Fruit fly (Drosophila melanogaster) whole organism, embryonic: ENCODE data around the gene pygo.

Source experiments
- B-H1 ChIP-seq: fragments of 200-800 bp; sonication (Bioruptor generic); IDR thresholded peaks from 3 replicates; pipeline ENCODE4 v1.3.6; 2022; ENCODE audit warnings: missing biosample characterization, missing genetic modification characterization
- CG12071 ChIP-seq: fragments of 200-800 bp; sonication (Bioruptor generic); optimal IDR thresholded peaks from 3 replicates; lab custom pipeline; 2018; ENCODE audit warnings: missing biosample characterization, mild to moderate bottlenecking, missing genetic modification characterization
- CG12299 ChIP-seq: fragments of 200-800 bp; sonication (Bioruptor generic); optimal IDR thresholded peaks from 2 replicates; lab custom pipeline; 2018; ENCODE audit warnings: missing biosample characterization, mild to moderate bottlenecking, missing genetic modification characterization
- CG13123 ChIP-seq: fragments of 200-800 bp; sonication (Bioruptor generic); optimal IDR thresholded peaks from 2 replicates; lab custom pipeline; 2016; ENCODE audit warnings: missing biosample characterization, missing genetic modification characterization
- CG13287 ChIP-seq: fragments of 200-800 bp; sonication (Bioruptor generic); IDR thresholded peaks from 2 replicates; pipeline ENCODE4 v1.3.6; 2022; ENCODE audit warnings: missing biosample characterization, missing genetic modification characterization; ENCODE audit not compliant: partially characterized antibody
- CG14965 ChIP-seq: fragments of 200-800 bp; sonication (Bioruptor generic); optimal IDR thresholded peaks from 2 replicates; lab custom pipeline; 2016; ENCODE audit warnings: missing biosample characterization, missing genetic modification characterization, borderline replicate concordance
- CG15514 ChIP-seq: fragments of 200-800 bp; sonication (Bioruptor generic); optimal IDR thresholded peaks from 3 replicates; lab custom pipeline; 2017; ENCODE audit warnings: missing biosample characterization, missing genetic modification characterization, mild to moderate bottlenecking, moderate library complexity, missing genetic modification reagents
- CG17612 ChIP-seq: fragments of 200-800 bp; sonication (Bioruptor generic); IDR thresholded peaks from 2 replicates; pipeline ENCODE4 v1.3.6; 2022; ENCODE audit warnings: missing biosample characterization, missing genetic modification characterization
- CG18011 ChIP-seq: fragments of 200-800 bp; sonication (Bioruptor generic); optimal IDR thresholded peaks from 2 replicates; lab custom pipeline; 2017; ENCODE audit warnings: missing biosample characterization, missing genetic modification characterization, mild to moderate bottlenecking, moderate library complexity, missing genotype
- CG2889 ChIP-seq: fragments of 200-800 bp; sonication (Bioruptor generic); IDR thresholded peaks from 3 replicates; pipeline ENCODE4 v1.3.6; 2022; ENCODE audit warnings: missing biosample characterization, missing genetic modification characterization
- CG31365 ChIP-seq: fragments of 200-800 bp; sonication (Bioruptor generic); optimal IDR thresholded peaks from 2 replicates; lab custom pipeline; 2018; ENCODE audit warnings: missing biosample characterization, mild to moderate bottlenecking, missing genetic modification characterization
- CG32767 ChIP-seq: fragments of 200-800 bp; sonication (Bioruptor generic); IDR thresholded peaks from 2 replicates; pipeline ENCODE4 v1.3.6; 2022; ENCODE audit warnings: missing biosample characterization, missing genetic modification characterization
- CG3407 ChIP-seq: fragments of 200-800 bp; sonication (Bioruptor generic); optimal IDR thresholded peaks from 2 replicates; lab custom pipeline; 2018; ENCODE audit warnings: missing biosample characterization, mild to moderate bottlenecking, missing genetic modification characterization
- CG3838 ChIP-seq: fragments of 200-800 bp; sonication (Bioruptor generic); optimal IDR thresholded peaks from 3 replicates; lab custom pipeline; 2016; ENCODE audit warnings: missing biosample characterization, missing genetic modification characterization
- CG6791 ChIP-seq: fragments of 200-800 bp; sonication (Bioruptor generic); IDR thresholded peaks from 3 replicates; pipeline ENCODE4 v1.3.6; 2022; ENCODE audit warnings: missing biosample characterization, missing genetic modification characterization; ENCODE audit not compliant: partially characterized antibody
- CG6854 ChIP-seq: fragments of 200-800 bp; sonication (Bioruptor generic); optimal IDR thresholded peaks from 3 replicates; lab custom pipeline; 2017; ENCODE audit warnings: missing biosample characterization, mild to moderate bottlenecking, missing genetic modification characterization
- CG7357 ChIP-seq: fragments of 200-800 bp; sonication (Bioruptor generic); IDR thresholded peaks from 3 replicates; pipeline ENCODE4 v1.3.6; 2022; ENCODE audit warnings: missing biosample characterization, missing genetic modification characterization
- CG7372 ChIP-seq: fragments of 200-800 bp; sonication (Bioruptor generic); IDR thresholded peaks from 2 replicates; pipeline ENCODE4 v1.3.6; 2022; ENCODE audit warnings: missing biosample characterization, missing genetic modification characterization
- CkIIα-i1 ChIP-seq: fragments of 200-800 bp; sonication (Bioruptor generic); IDR thresholded peaks from 2 replicates; pipeline ENCODE4 v1.3.6; 2022; ENCODE audit warnings: missing biosample characterization, missing genetic modification characterization
- Dad ChIP-seq: fragments of 200-800 bp; sonication (Bioruptor generic); optimal IDR thresholded peaks from 3 replicates; lab custom pipeline; 2016; ENCODE audit warnings: missing biosample characterization, missing genetic modification characterization
- Doc2 ChIP-seq: fragments of 200-800 bp; sonication (Bioruptor generic); IDR thresholded peaks from 2 replicates; pipeline ENCODE4 v1.3.6; 2022; ENCODE audit warnings: missing biosample characterization, missing genetic modification characterization
- Fer2 ChIP-seq: fragments of 200-800 bp; sonication (Bioruptor generic); optimal IDR thresholded peaks from 2 replicates; lab custom pipeline; 2018; ENCODE audit warnings: missing biosample characterization, mild to moderate bottlenecking, missing genetic modification characterization, moderate library complexity
- H2.0 ChIP-seq: fragments of 200-800 bp; sonication (Bioruptor generic); IDR thresholded peaks from 2 replicates; pipeline ENCODE4 v1.3.6; 2022; ENCODE audit warnings: missing biosample characterization, missing genetic modification characterization
- HLH4C ChIP-seq: fragments of 200-800 bp; sonication (Bioruptor generic); IDR thresholded peaks from 3 replicates; pipeline ENCODE4 v1.3.6; 2022; ENCODE audit warnings: missing biosample characterization, missing genetic modification characterization; ENCODE audit not compliant: partially characterized antibody
- Lim3 ChIP-seq: fragments of 200-800 bp; sonication (Bioruptor generic); IDR thresholded peaks from 2 replicates; pipeline ENCODE4 v1.3.6; 2022; ENCODE audit warnings: missing biosample characterization, missing genetic modification characterization
- Mad ChIP-seq: fragments of 200-800 bp; sonication (Bioruptor generic); optimal IDR thresholded peaks from 2 replicates; lab custom pipeline; 2016; ENCODE audit warnings: missing biosample characterization, missing genetic modification characterization
- Max ChIP-seq: fragments of 200-800 bp; sonication (Bioruptor generic); optimal IDR thresholded peaks from 2 replicates; lab custom pipeline; 2016; ENCODE audit warnings: missing biosample characterization, mild to moderate bottlenecking, missing genetic modification characterization
- Poxn ChIP-seq: fragments of 200-800 bp; sonication (Bioruptor generic); IDR thresholded peaks from 2 replicates; pipeline ENCODE4 v1.3.6; 2022; ENCODE audit warnings: missing biosample characterization, missing genetic modification characterization
- Sry-δ ChIP-seq: fragments of 200-800 bp; sonication (Bioruptor generic); optimal IDR thresholded peaks from 2 replicates; lab custom pipeline; 2016; ENCODE audit warnings: missing biosample characterization, missing genetic modification characterization
- Stat92E ChIP-seq, 3 experiments: fragments of >200 bp in 2 of 3; fragments of 200-800 bp in 1 of 3; sonication (Bioruptor generic) in 1 of 3; optimal IDR thresholded peaks; 2 replicates each; lab custom pipeline; 2017 to 2019; ENCODE audit warnings: missing biosample characterization in 3 of 3, missing genetic modification characterization in 3 of 3, mild to moderate bottlenecking in 1 of 3, moderate library complexity in 1 of 3
- ac ChIP-seq: fragments of 200-800 bp; sonication (Bioruptor generic); optimal IDR thresholded peaks from 3 replicates; lab custom pipeline; 2017; ENCODE audit warnings: missing biosample characterization, mild to moderate bottlenecking, missing genetic modification characterization
- al ChIP-seq: fragments of 200-800 bp; sonication (Bioruptor generic); IDR thresholded peaks from 2 replicates; pipeline ENCODE4 v1.3.6; 2022; ENCODE audit warnings: missing biosample characterization, missing genetic modification characterization
- ap ChIP-seq: fragments of 200-800 bp; sonication (Bioruptor generic); IDR thresholded peaks from 2 replicates; pipeline ENCODE4 v1.3.6; 2022; ENCODE audit warnings: missing biosample characterization, missing genetic modification characterization
- cas ChIP-seq: fragments of 200-800 bp; sonication (Bioruptor generic); IDR thresholded peaks from 2 replicates; pipeline ENCODE4 v1.3.6; 2022; ENCODE audit warnings: missing biosample characterization, missing genetic modification characterization
- da ChIP-seq: fragments of 200-800 bp; sonication (Bioruptor generic); optimal IDR thresholded peaks from 2 replicates; lab custom pipeline; 2016; ENCODE audit warnings: missing biosample characterization, missing genetic modification characterization
- dimm ChIP-seq: fragments of 200-800 bp; sonication (Bioruptor generic); IDR thresholded peaks from 2 replicates; pipeline ENCODE4 v1.3.6; 2022; ENCODE audit warnings: missing biosample characterization, missing genetic modification characterization
- disco-r ChIP-seq: fragments of 200-800 bp; sonication (Bioruptor generic); optimal IDR thresholded peaks from 2 replicates; lab custom pipeline; 2016; ENCODE audit warnings: missing biosample characterization, missing genetic modification characterization
- dmrt99B ChIP-seq: fragments of 200-800 bp; sonication (Bioruptor generic); optimal IDR thresholded peaks from 2 replicates; lab custom pipeline; 2018; ENCODE audit warnings: missing biosample characterization, mild to moderate bottlenecking, missing genetic modification characterization, moderate library complexity
- en ChIP-seq: fragments of 200-800 bp; sonication (Bioruptor generic); optimal IDR thresholded peaks from 2 replicates; lab custom pipeline; 2016; ENCODE audit warnings: missing biosample characterization, missing genetic modification characterization
- eve ChIP-seq, 2 experiments: fragments of >200 bp; optimal IDR thresholded peaks; 2 replicates each; lab custom pipeline; 2017; ENCODE audit warnings: missing biosample characterization in 2 of 2, missing genetic modification characterization in 2 of 2
- fd3F ChIP-seq: fragments of 200-800 bp; sonication (Bioruptor generic); optimal IDR thresholded peaks from 2 replicates; lab custom pipeline; 2018; ENCODE audit warnings: missing biosample characterization, mild to moderate bottlenecking, missing genetic modification characterization, moderate library complexity
- ftz-f1 ChIP-seq: fragments of 200-800 bp; sonication (Bioruptor generic); optimal IDR thresholded peaks from 2 replicates; lab custom pipeline; 2016; ENCODE audit warnings: missing biosample characterization, missing genetic modification characterization
- grn ChIP-seq: fragments of 200-800 bp; sonication (Bioruptor generic); optimal IDR thresholded peaks from 3 replicates; lab custom pipeline; 2017; ENCODE audit warnings: missing biosample characterization, missing genetic modification characterization
- her ChIP-seq: fragments of 200-800 bp; sonication (Bioruptor generic); optimal IDR thresholded peaks from 2 replicates; lab custom pipeline; 2016; ENCODE audit warnings: missing biosample characterization, missing genetic modification characterization
- lmd ChIP-seq: fragments of 200-800 bp; sonication (Bioruptor generic); IDR thresholded peaks from 2 replicates; pipeline ENCODE4 v1.3.6; 2022; ENCODE audit warnings: missing biosample characterization, missing genetic modification characterization
- org-1 ChIP-seq: fragments of 200-800 bp; sonication (Bioruptor generic); optimal IDR thresholded peaks from 2 replicates; lab custom pipeline; 2017; ENCODE audit warnings: missing biosample characterization, missing genetic modification characterization
- peb ChIP-seq: fragments of 200-800 bp; sonication (Bioruptor generic); IDR thresholded peaks from 2 replicates; pipeline ENCODE4 v1.3.6; 2022; ENCODE audit warnings: missing biosample characterization, missing genetic modification characterization
- row ChIP-seq: fragments of 200-800 bp; sonication (Bioruptor generic); IDR thresholded peaks from 3 replicates; pipeline ENCODE4 v1.3.6; 2022; ENCODE audit warnings: missing biosample characterization, missing genetic modification characterization
- tap ChIP-seq: fragments of 200-800 bp; optimal IDR thresholded peaks from 3 replicates; lab custom pipeline; 2019; ENCODE audit warnings: missing biosample characterization, mild to moderate bottlenecking, missing genetic modification characterization, moderate library complexity
- tgo ChIP-seq: fragments of 200-800 bp; sonication (Bioruptor generic); IDR thresholded peaks from 3 replicates; pipeline ENCODE4 v1.3.6; 2022; ENCODE audit warnings: missing biosample characterization, missing genetic modification characterization
- tio ChIP-seq: fragments of 200-800 bp; sonication (Bioruptor generic); optimal IDR thresholded peaks from 2 replicates; lab custom pipeline; 2017; ENCODE audit warnings: missing biosample characterization, missing genetic modification characterization, inconsistent platforms
- ttk ChIP-seq: fragments of 200-800 bp; sonication (Bioruptor generic); IDR thresholded peaks from 2 replicates; pipeline ENCODE4 v2.1.2; 2022; ENCODE audit warnings: missing biosample characterization, missing genetic modification characterization

The pygo gene

DNA sequence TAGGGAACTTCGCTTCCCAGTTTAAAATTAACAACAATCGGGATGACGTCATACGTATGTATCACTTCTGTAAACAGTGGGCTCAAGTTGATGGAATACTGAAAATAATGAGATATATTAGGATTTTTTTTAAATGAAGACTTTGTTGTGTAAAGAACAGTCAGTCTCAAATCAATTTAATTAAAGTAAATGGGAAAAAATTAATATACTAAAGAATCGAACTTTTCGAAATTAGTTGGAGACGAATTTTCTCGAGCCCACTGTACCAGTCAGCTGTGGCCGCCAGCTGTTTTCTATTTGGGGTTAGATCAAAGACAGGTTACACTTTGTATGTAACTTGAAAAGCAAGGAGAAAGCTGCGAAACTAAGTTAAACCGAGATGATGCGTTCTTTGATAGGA, 7.9 kb upstream of the pygo start, which contains the start of gene CG1635 (continued):
- TF ChIP-seq tap (tag; lab: Kevin White, UChicago) (peak; percentile 100), Sry-δ (GFP tag; lab: Kevin White, UChicago) (peak; percentile 72), ttk (GFP tag; lab: Robert Waterston, UW) (peak; percentile 99), CG6791 (GFP tag; lab: Robert Waterston, UW) (peak; percentile 66; the same call in 2 of the 3 replicates), B-H1 (GFP tag; lab: Robert Waterston, UW) (peak; percentile 98), ac (GFP tag; lab: Kevin White, UChicago) (peak; percentile 97), tio (GFP tag; lab: Kevin White, UChicago) (peak; percentile 96), CG12299 (peak; percentile 100), ftz-f1 (GFP tag; lab: Kevin White, UChicago) (peak; percentile 90), org-1 (GFP tag; lab: Kevin White, UChicago) (peak; percentile 99), CG6854 (GFP tag; lab: Kevin White, UChicago) (peak; percentile 99), row (GFP tag; lab: Robert Waterston, UW) (peak; percentile 100), disco-r (peak; percentile 96), CG18011 (GFP tag; lab: Kevin White, UChicago) (peak; percentile 93), CG31365 (tag; lab: Kevin White, UChicago) (peak; percentile 94), ap (GFP tag; lab: Robert Waterston, UW) (peak; percentile 99), Doc2 (GFP tag; lab: Robert Waterston, UW) (peak; percentile 95), CG2889 (GFP tag; lab: Robert Waterston, UW) (peak; percentile 98), CG14965 (GFP tag; lab: Kevin White, UChicago) (peak; percentile 82), HLH4C (GFP tag; lab: Robert Waterston, UW) (peak; percentile 32; the same call in 2 of the 3 replicates), al (GFP tag; lab: Robert Waterston, UW) (peak; percentile 99), Lim3 (peak; percentile 97), fd3F (GFP tag; lab: Kevin White, UChicago) (peak; percentile 99), CG3838 (GFP tag; lab: Kevin White, UChicago) (peak; percentile 98), H2.0 (GFP tag; lab: Robert Waterston, UW) (peak; percentile 99), CkIIα-i1 (GFP tag; lab: Robert Waterston, UW) (peak; percentile 92), Poxn (GFP tag; lab: Robert Waterston, UW) (peak; percentile 97), CG3407 (GFP tag; lab: Kevin White, UChicago) (peak; percentile 98), Fer2 (peak; percentile 99), CG15514 (GFP tag; lab: Kevin White, UChicago) (peak; percentile 96), Max (peak; percentile 99), dmrt99B (peak; percentile 100), CG13287 (peak; percentile 84), dimm (GFP tag; lab: Robert Waterston, UW) (peak; percentile 99), Stat92E (GFP tag; optimal IDR thresholded peaks at IDR 0.05; lab: Kevin White, UChicago) (peak in 1 of 3 experiments; percentile 90), CG32767 (GFP tag; lab: Robert Waterston, UW) (peak; percentile 99), en (GFP tag; lab: Kevin White, UChicago) (peak; percentile 96), CG17612 (GFP tag; lab: Robert Waterston, UW) (peak; percentile 98), CG13123 (peak; percentile 97), CG7372 (GFP tag; lab: Robert Waterston, UW) (peak; percentile 99), CG12071 (GFP tag; lab: Kevin White, UChicago) (peak; percentile 99), CG7357 (GFP tag; lab: Robert Waterston, UW) (peak; percentile 95), her (GFP tag; lab: Kevin White, UChicago) (peak; percentile 96), Dad (GFP tag; lab: Kevin White, UChicago) (peak; percentile 98), tgo (GFP tag; lab: Robert Waterston, UW) (peak; percentile 99), da (GFP tag; lab: Kevin White, UChicago) (peak; percentile 97), eve (GFP tag; optimal IDR thresholded peaks at IDR 0.05; lab: Kevin White, UChicago) (no peak), grn (GFP tag; lab: Kevin White, UChicago) (no peak), Mad (GFP tag; lab: Kevin White, UChicago) (peak; percentile 99), cas (peak; percentile 99), peb (GFP tag; lab: Robert Waterston, UW) (peak; percentile 98), lmd (peak; percentile 99)
